Fruit fly (Drosophila melanogaster) Kc167 (cell line): ENCODE results near the gene CG13096.

Experiments used
- Sin3A ChIP-seq: fragments of >200 bp; optimal IDR thresholded peaks from 2 replicates; lab custom pipeline; 2018; ENCODE audit warnings: missing external identifiers
- psq ChIP-seq: fragments of >200 bp; optimal IDR thresholded peaks from 2 replicates; lab custom pipeline; 2017; ENCODE audit warnings: missing external identifiers
- ttk ChIP-seq: sonication (Bioruptor generic); optimal IDR thresholded peaks from 2 replicates; lab custom pipeline; 2017; ENCODE audit warnings: missing external identifiers

- no peak for TF ChIP-seq ttk (lab: Kevin White, UChicago)
- no peak for TF ChIP-seq Sin3A (lab: Kevin White, UChicago)
- no peak for TF ChIP-seq psq (lab: Kevin White, UChicago)
Measured at dm6 chr2L:8556207-8556606, 44.5 kb upstream of the CG13096 start.
